Worm (Caenorhabditis elegans): ENCODE data around the gene srd-18.
A peak's percentile ranks its signal among the peaks of the same experiment; 100 is the strongest.

srd-18 gene

ce11 chrV:13426764-13427163, at the start of gene srd-18:
srd-18 (minus strand) TSS chrV:13426864.
- no peak for TF ChIP-seq klf-2 (GFP tag; conservative IDR thresholded peaks at IDR 0.05)
- no peak for TF ChIP-seq tab-1 (GFP tag; IDR thresholded peaks at IDR 0.05)
- no peak for TF ChIP-seq ref-1 (GFP tag; conservative IDR thresholded peaks at IDR 0.05)

ce11 chrV:13476350-13476749, 49.7 kb upstream of the srd-18 start, which contains the start of gene T10G3.8:
T10G3.8 (minus strand) TSS chrV:13476450.
- TF ChIP-seq ref-1 (GFP tag; conservative IDR thresholded peaks at IDR 0.05) (no peak), cog-1 (tag; optimal IDR thresholded peaks at IDR 0.05) (no peak), T22C8.4 (GFP tag; IDR thresholded peaks at IDR 0.05) (no peak), med-1 (GFP tag; optimal IDR thresholded peaks at IDR 0.05; ENCODE audit: insufficient read depth) (no peak), ztf-23 (GFP tag; IDR thresholded peaks at IDR 0.05) (no peak), klf-2 (GFP tag; conservative IDR thresholded peaks at IDR 0.05) (no peak), flt-1 (GFP tag; IDR thresholded peaks at IDR 0.05) (no peak)

- no peak for TF ChIP-seq tab-1 (GFP tag; IDR thresholded peaks at IDR 0.05)
- no peak for TF ChIP-seq klf-2 (GFP tag; conservative IDR thresholded peaks at IDR 0.05)
- TF ChIP-seq med-1 (GFP tag; optimal IDR thresholded peaks at IDR 0.05; ENCODE audit: insufficient read depth), result no peak
- no peak for TF ChIP-seq ztf-29 (GFP tag; IDR thresholded peaks at IDR 0.05)
- TF ChIP-seq cog-1 (tag; optimal IDR thresholded peaks at IDR 0.05), result no peak
- TF ChIP-seq T22C8.4 (GFP tag; IDR thresholded peaks at IDR 0.05), result no peak
- TF ChIP-seq ref-1 (GFP tag; conservative IDR thresholded peaks at IDR 0.05), result no peak
- TF ChIP-seq flt-1 (GFP tag; IDR thresholded peaks at IDR 0.05), result no peak
- no peak for TF ChIP-seq ztf-23 (GFP tag; IDR thresholded peaks at IDR 0.05)
Measured at ce11 chrV:13473467-13473866, 46.8 kb upstream of the srd-18 start, which contains the start of gene T10G3.1. T10G3.1 (minus strand) TSS chrV:13473679.

ce11 chrV:13472062-13472461, 45.4 kb upstream of the srd-18 start:
- TF ChIP-seq ztf-23 (GFP tag; IDR thresholded peaks at IDR 0.05) (no peak), T22C8.4 (GFP tag; IDR thresholded peaks at IDR 0.05) (no peak), klf-2 (GFP tag; conservative IDR thresholded peaks at IDR 0.05) (no peak), tab-1 (GFP tag; IDR thresholded peaks at IDR 0.05) (no peak), cog-1 (tag; optimal IDR thresholded peaks at IDR 0.05) (no peak), ztf-29 (GFP tag; IDR thresholded peaks at IDR 0.05) (no peak), med-1 (GFP tag; optimal IDR thresholded peaks at IDR 0.05; ENCODE audit: insufficient read depth) (no peak), ref-1 (GFP tag; conservative IDR thresholded peaks at IDR 0.05) (no peak), flt-1 (GFP tag; IDR thresholded peaks at IDR 0.05) (no peak)

ce11 chrV:13468190-13468765, 41.6 kb upstream of the srd-18 start, which contains the start of the genes F25H9.6 and F25H9.7:
F25H9.6 (minus strand) TSS chrV:13468361.
F25H9.7 (plus strand) TSS chrV:13468376.
- TF ChIP-seq klf-2 (GFP tag; conservative IDR thresholded peaks at IDR 0.05), result no peak
- no peak for TF ChIP-seq tab-1 (GFP tag; IDR thresholded peaks at IDR 0.05)
- peak; percentile 65; the same call in 1 of the 2 replicates for TF ChIP-seq flt-1 (GFP tag; IDR thresholded peaks at IDR 0.05)
- no peak for TF ChIP-seq ref-1 (GFP tag; conservative IDR thresholded peaks at IDR 0.05)
- TF ChIP-seq ztf-23 (GFP tag; IDR thresholded peaks at IDR 0.05), result peak; percentile 76; the same call in 1 of the 2 replicates
- TF ChIP-seq med-1 (GFP tag; optimal IDR thresholded peaks at IDR 0.05; ENCODE audit: insufficient read depth), result no peak
- no peak for TF ChIP-seq ztf-29 (GFP tag; IDR thresholded peaks at IDR 0.05)
- no peak for TF ChIP-seq T22C8.4 (GFP tag; IDR thresholded peaks at IDR 0.05)
- TF ChIP-seq cog-1 (tag; optimal IDR thresholded peaks at IDR 0.05), result peak; percentile 31

- TF ChIP-seq tab-1 (GFP tag; IDR thresholded peaks at IDR 0.05), result no peak
- no peak for TF ChIP-seq cog-1 (tag; optimal IDR thresholded peaks at IDR 0.05)
- no peak for TF ChIP-seq flt-1 (GFP tag; IDR thresholded peaks at IDR 0.05)
- TF ChIP-seq ztf-23 (GFP tag; IDR thresholded peaks at IDR 0.05), result no peak
- TF ChIP-seq ref-1 (GFP tag; conservative IDR thresholded peaks at IDR 0.05), result no peak
- no peak for TF ChIP-seq ztf-29 (GFP tag; IDR thresholded peaks at IDR 0.05)
- TF ChIP-seq med-1 (GFP tag; optimal IDR thresholded peaks at IDR 0.05; ENCODE audit: insufficient read depth), result no peak
- no peak for TF ChIP-seq klf-2 (GFP tag; conservative IDR thresholded peaks at IDR 0.05)
- TF ChIP-seq T22C8.4 (GFP tag; IDR thresholded peaks at IDR 0.05), result no peak
Measured at ce11 chrV:13464123-13464522, 37.5 kb upstream of the srd-18 start.

- no peak for TF ChIP-seq ref-1 (GFP tag; conservative IDR thresholded peaks at IDR 0.05)
- TF ChIP-seq tab-1 (GFP tag; IDR thresholded peaks at IDR 0.05), result no peak
- no peak for TF ChIP-seq klf-2 (GFP tag; conservative IDR thresholded peaks at IDR 0.05)
- no peak for TF ChIP-seq ztf-29 (GFP tag; IDR thresholded peaks at IDR 0.05)
- no peak for TF ChIP-seq cog-1 (tag; optimal IDR thresholded peaks at IDR 0.05)
- no peak for TF ChIP-seq flt-1 (GFP tag; IDR thresholded peaks at IDR 0.05)
- TF ChIP-seq med-1 (GFP tag; optimal IDR thresholded peaks at IDR 0.05; ENCODE audit: insufficient read depth), result no peak
- TF ChIP-seq ztf-23 (GFP tag; IDR thresholded peaks at IDR 0.05), result no peak
- TF ChIP-seq T22C8.4 (GFP tag; IDR thresholded peaks at IDR 0.05), result no peak
Measured at ce11 chrV:13462974-13463373, 36.3 kb upstream of the srd-18 start, which contains the start of gene frm-10. frm-10 (plus strand) TSS chrV:13463207.

ce11 chrV:13459323-13459722, 32.7 kb upstream of the srd-18 start, which contains the start of gene bath-39:
bath-39 (plus strand) TSS chrV:13459459.
- TF ChIP-seq ztf-29 (GFP tag; IDR thresholded peaks at IDR 0.05) (no peak), cog-1 (tag; optimal IDR thresholded peaks at IDR 0.05) (no peak), tab-1 (GFP tag; IDR thresholded peaks at IDR 0.05) (no peak), med-1 (GFP tag; optimal IDR thresholded peaks at IDR 0.05; ENCODE audit: insufficient read depth) (no peak), flt-1 (GFP tag; IDR thresholded peaks at IDR 0.05) (no peak), klf-2 (GFP tag; conservative IDR thresholded peaks at IDR 0.05) (no peak), ref-1 (GFP tag; conservative IDR thresholded peaks at IDR 0.05) (no peak), T22C8.4 (GFP tag; IDR thresholded peaks at IDR 0.05) (no peak), ztf-23 (GFP tag; IDR thresholded peaks at IDR 0.05) (no peak)

ce11 chrV:13457858-13458257, 31.2 kb upstream of the srd-18 start, which contains the start of gene F25H9.2:
F25H9.2 (plus strand) TSS chrV:13458083.
- TF ChIP-seq ztf-23 (GFP tag; IDR thresholded peaks at IDR 0.05), result no peak

- TF ChIP-seq T22C8.4 (GFP tag; IDR thresholded peaks at IDR 0.05) (no peak), med-1 (GFP tag; optimal IDR thresholded peaks at IDR 0.05; ENCODE audit: insufficient read depth) (no peak), ref-1 (GFP tag; conservative IDR thresholded peaks at IDR 0.05) (no peak), klf-2 (GFP tag; conservative IDR thresholded peaks at IDR 0.05) (no peak)
Measured at ce11 chrV:13455448-13455847, 28.8 kb upstream of the srd-18 start, which contains the start of gene lurp-3. lurp-3 (plus strand) TSS chrV:13455748.
